Worm (Caenorhabditis elegans): Measurements from ENCODE around the gene sdz-33.
A peak's percentile ranks its signal among the peaks of the same experiment; 100 is the strongest.

Gene sdz-33

ce11 chrIII:11921658-11922098, 14.4 kb downstream of the sdz-33 start, which contains the start of gene Y56A3A.22:
Gene Y56A3A.22, plus strand, starts transcription at chrIII:11921692.
- TF ChIP-seq zip-11 (GFP tag; IDR thresholded peaks at IDR 0.05) (no peak), nhr-76 (tag; optimal IDR thresholded peaks at IDR 0.05) (no peak), snpc-1.2 (GFP tag; IDR thresholded peaks at IDR 0.05) (peak; percentile 69), madf-9 (GFP tag; conservative IDR thresholded peaks at IDR 0.05) (peak; percentile 17; the same call in 1 of the 2 replicates), mes-2 (tag; optimal IDR thresholded peaks at IDR 0.05; ENCODE audit: poor library complexity, severe bottlenecking) (peak; percentile 51), unc-130 (GFP tag; optimal IDR thresholded peaks at IDR 0.05) (no peak), Y5F2A.4 (GFP tag; optimal IDR thresholded peaks at IDR 0.05) (peak; percentile 73), lin-38 (GFP tag; IDR thresholded peaks at IDR 0.05) (peak; percentile 55), skn-1 (tag; optimal IDR thresholded peaks at IDR 0.05) (no peak), aly-2 (tag; optimal IDR thresholded peaks at IDR 0.05) (no peak), daf-19 (GFP tag; conservative IDR thresholded peaks at IDR 0.05) (no peak), nhr-111 (GFP tag; optimal IDR thresholded peaks at IDR 0.05) (peak; percentile 65), pha-4 (GFP tag; IDR thresholded peaks at IDR 0.05) (peak; percentile 58; the same call in 1 of the 2 replicates), pha-4 (tag; optimal IDR thresholded peaks at IDR 0.05) (no peak), Y48G9A.11 (GFP tag; IDR thresholded peaks at IDR 0.05) (peak; percentile 43; the same call in 1 of the 2 replicates), duxl-1 (tag; optimal IDR thresholded peaks at IDR 0.05; ENCODE audit: poor library complexity) (peak; percentile 23), hlh-11 (tag; optimal IDR thresholded peaks at IDR 0.05) (peak; percentile 42), mxl-3 (GFP tag; optimal IDR thresholded peaks at IDR 0.05) (peak; percentile 6), ztf-11 (tag; optimal IDR thresholded peaks at IDR 0.05) (no peak), nhr-48 (tag; optimal IDR thresholded peaks at IDR 0.05) (peak; percentile 14), daf-16 (GFP tag; optimal IDR thresholded peaks at IDR 0.05) (peak in 1 of 2 experiments; percentile 69), daf-16 (tag; optimal IDR thresholded peaks at IDR 0.05) (peak; percentile 27), jun-1 (tag; optimal IDR thresholded peaks at IDR 0.05) (peak; percentile 22), ama-1 (optimal IDR thresholded peaks at IDR 0.05) (peak; percentile 92), ces-1 (GFP tag; optimal IDR thresholded peaks at IDR 0.05) (no peak), gei-8 (GFP tag; optimal IDR thresholded peaks at IDR 0.05) (peak; percentile 78), fos-1 (tag; optimal IDR thresholded peaks at IDR 0.05) (no peak), nhr-102 (tag; optimal IDR thresholded peaks at IDR 0.05) (peak; percentile 74), fkh-10 (GFP tag; optimal IDR thresholded peaks at IDR 0.05) (no peak), T26A8.4 (GFP tag; IDR thresholded peaks at IDR 0.05) (peak; percentile 85), nhr-41 (GFP tag; IDR thresholded peaks at IDR 0.05) (no peak), spr-3 (GFP tag; optimal IDR thresholded peaks at IDR 0.05) (peak; percentile 67), rbr-2 (tag; optimal IDR thresholded peaks at IDR 0.05) (peak; percentile 44), dve-1 (tag; optimal IDR thresholded peaks at IDR 0.05; ENCODE audit: insufficient read depth) (peak; percentile 43), arid-1 (GFP tag; conservative IDR thresholded peaks at IDR 0.05) (peak; percentile 83), set-16 (GFP tag; IDR thresholded peaks at IDR 0.05) (peak; percentile 22; the same call in 1 of the 2 replicates), nhr-42 (GFP tag; IDR thresholded peaks at IDR 0.05) (peak; percentile 59), hmg-1.1 (GFP tag; IDR thresholded peaks at IDR 0.05) (peak; percentile 27; the same call in 1 of the 2 replicates), lin-39 (tag; optimal IDR thresholded peaks at IDR 0.05) (no peak), attf-4 (tag; optimal IDR thresholded peaks at IDR 0.05) (no peak), lim-7 (GFP tag; IDR thresholded peaks at IDR 0.05) (0 out of 2 replicates have a peak, but pooled peaks have one; percentile 21), tra-1 (GFP tag; IDR thresholded peaks at IDR 0.05) (peak; percentile 43; the same call in 1 of the 2 replicates), dmd-8 (GFP tag; IDR thresholded peaks at IDR 0.05) (no peak), ceh-62 (tag; optimal IDR thresholded peaks at IDR 0.05) (no peak), vab-7 (GFP tag; IDR thresholded peaks at IDR 0.05) (peak; percentile 39; the same call in 1 of the 2 replicates), lsy-2 (tag; optimal IDR thresholded peaks at IDR 0.05) (peak in 1 of 2 experiments; percentile 3), F37D6.2 (tag; optimal IDR thresholded peaks at IDR 0.05) (no peak), F49E8.2 (tag; optimal IDR thresholded peaks at IDR 0.05; ENCODE audit: borderline replicate concordance) (no peak), ctbp-1 (GFP tag; IDR thresholded peaks at IDR 0.05) (0 out of 2 replicates have a peak, but pooled peaks have one; percentile 37), egl-27 (tag; optimal IDR thresholded peaks at IDR 0.05) (no peak), ceh-20 (GFP tag; IDR thresholded peaks at IDR 0.05) (peak; percentile 50; the same call in 1 of the 2 replicates)

Measured in whole organism, L4 larva.